Worm (Caenorhabditis elegans): ENCODE results near the gene C39B10.7.

DNA sequence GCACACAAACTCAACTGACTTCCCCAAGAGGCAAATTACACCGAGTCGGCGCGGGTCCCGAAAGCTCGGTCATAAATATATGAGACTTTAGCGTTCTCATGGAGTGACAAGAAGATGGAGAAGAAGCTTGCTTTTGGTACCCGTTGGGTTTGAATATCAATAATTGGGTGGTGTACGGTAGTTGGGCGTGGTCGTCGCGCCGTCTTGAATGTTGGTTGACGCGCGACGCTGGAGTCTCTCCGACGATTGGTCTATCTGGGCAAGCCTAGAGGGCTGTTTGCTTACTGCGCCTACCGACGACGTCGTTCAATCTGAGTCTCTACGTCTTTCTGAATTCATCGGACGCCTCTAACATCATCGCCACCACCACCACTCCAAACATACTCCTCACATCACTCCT, 38.2 kb downstream of the C39B10.7 start:
- TF ChIP-seq nhr-11 (tag; optimal IDR thresholded peaks at IDR 0.05) = no peak
- no peak for TF ChIP-seq unc-55 (GFP tag; optimal IDR thresholded peaks at IDR 0.05)
- TF ChIP-seq sox-2 (GFP tag; IDR thresholded peaks at IDR 0.05) = no peak
- TF ChIP-seq madf-2 (tag; optimal IDR thresholded peaks at IDR 0.05) = no peak
